Worm (Caenorhabditis elegans): Measurements from ENCODE around the gene K04G7.1.

DNA sequence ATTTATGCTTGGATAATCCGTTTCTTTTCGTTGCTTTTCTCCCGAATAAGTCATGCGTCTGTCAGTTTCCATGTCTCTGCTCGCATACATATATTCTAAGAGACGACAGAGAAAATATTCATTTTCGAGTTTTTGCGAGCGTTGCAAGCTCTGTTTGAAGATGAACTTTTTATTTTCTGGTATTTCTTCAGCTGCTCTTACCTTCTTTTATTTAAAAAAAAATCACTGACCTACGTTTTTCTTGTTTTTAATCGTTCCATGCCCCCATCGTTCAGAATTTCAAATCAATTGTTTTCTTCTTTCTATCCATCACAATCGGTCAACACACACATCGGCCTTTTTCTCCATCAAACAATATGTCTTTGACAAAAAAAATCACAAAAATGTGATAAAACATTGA lies 48.0 kb downstream of the K04G7.1 start:
- no peak for TF ChIP-seq pbrm-1 (GFP tag; IDR thresholded peaks at IDR 0.05)
- TF ChIP-seq gei-17 (GFP tag; optimal IDR thresholded peaks at IDR 0.05) = no peak
- no peak for TF ChIP-seq dpl-1 (GFP tag; optimal IDR thresholded peaks at IDR 0.05)
- no peak for TF ChIP-seq C17E4.6 (GFP tag; IDR thresholded peaks at IDR 0.05)
- no peak for TF ChIP-seq lsy-27 (tag; optimal IDR thresholded peaks at IDR 0.05; ENCODE audit: borderline replicate concordance, insufficient read depth)
- no peak for TF ChIP-seq nfyb-1 (GFP tag; IDR thresholded peaks at IDR 0.05)
- no peak for TF ChIP-seq pha-4 (tag; optimal IDR thresholded peaks at IDR 0.05)
- TF ChIP-seq B0035.1 (tag; optimal IDR thresholded peaks at IDR 0.05) = no peak
- no peak for TF ChIP-seq mxl-1 (tag; optimal IDR thresholded peaks at IDR 0.05)
- TF ChIP-seq dox-1 (GFP tag; IDR thresholded peaks at IDR 0.05) = no peak
- TF ChIP-seq rpc-1 (optimal IDR thresholded peaks at IDR 0.05) = no peak
- TF ChIP-seq rpc-1 (tag; optimal IDR thresholded peaks at IDR 0.05) = no peak
